Fruit fly (Drosophila melanogaster) whole organism, embryonic: Measurements from ENCODE around the gene CG13315.

Experiments used
- Atf-2 ChIP-seq: fragments of 200-800 bp; sonication (Bioruptor generic); optimal IDR thresholded peaks from 2 replicates; lab custom pipeline; 2016; ENCODE audit warnings: missing biosample characterization, missing genetic modification characterization
- CG10321 ChIP-seq: fragments of 200-800 bp; sonication (Bioruptor generic); IDR thresholded peaks from 2 replicates; pipeline ENCODE4 v1.3.6; 2022; ENCODE audit warnings: missing biosample characterization, missing genetic modification characterization
- CG10979 ChIP-seq: fragments of 200-800 bp; sonication (Bioruptor generic); optimal IDR thresholded peaks from 2 replicates; lab custom pipeline; 2018; ENCODE audit warnings: missing biosample characterization, mild to moderate bottlenecking, missing genetic modification characterization, moderate library complexity
- CG11723 ChIP-seq: fragments of 200-800 bp; sonication (Bioruptor generic); optimal IDR thresholded peaks from 2 replicates; lab custom pipeline; 2017; ENCODE audit warnings: missing biosample characterization, mild to moderate bottlenecking, missing genetic modification characterization
- CG12104 ChIP-seq: fragments of 200-800 bp; sonication (Bioruptor generic); optimal IDR thresholded peaks from 3 replicates; lab custom pipeline; 2016; ENCODE audit warnings: missing biosample characterization, missing genetic modification characterization
- CG12299 ChIP-seq: fragments of 200-800 bp; sonication (Bioruptor generic); optimal IDR thresholded peaks from 2 replicates; lab custom pipeline; 2018; ENCODE audit warnings: missing biosample characterization, mild to moderate bottlenecking, missing genetic modification characterization
- CG17361 ChIP-seq: fragments of 200-800 bp; sonication (Bioruptor generic); IDR thresholded peaks from 3 replicates; pipeline ENCODE4 v1.3.6; 2022; ENCODE audit warnings: missing biosample characterization, missing genetic modification characterization
- CG2678 ChIP-seq: fragments of 200-800 bp; sonication (Bioruptor generic); optimal IDR thresholded peaks from 3 replicates; lab custom pipeline; 2019; ENCODE audit warnings: missing biosample characterization, mild to moderate bottlenecking, missing genetic modification characterization, moderate library complexity
- CG2875 ChIP-seq: fragments of 200-800 bp; sonication (Bioruptor generic); optimal IDR thresholded peaks from 2 replicates; lab custom pipeline; 2017; ENCODE audit warnings: missing biosample characterization, mild to moderate bottlenecking, missing genetic modification characterization, missing genetic modification reagents
- CG31365 ChIP-seq: fragments of 200-800 bp; sonication (Bioruptor generic); optimal IDR thresholded peaks from 2 replicates; lab custom pipeline; 2018; ENCODE audit warnings: missing biosample characterization, mild to moderate bottlenecking, missing genetic modification characterization
- CG34422 ChIP-seq: fragments of 200-800 bp; sonication (Bioruptor generic); IDR thresholded peaks from 3 replicates; pipeline ENCODE4 v1.3.6; 2022; ENCODE audit warnings: missing biosample characterization, missing genetic modification characterization
- CG42726 ChIP-seq: fragments of 200-800 bp; sonication (Bioruptor generic); IDR thresholded peaks from 2 replicates; pipeline ENCODE4 v1.3.6; 2022; ENCODE audit warnings: missing biosample characterization, missing genetic modification characterization; ENCODE audit not compliant: partially characterized antibody
- CG6272 ChIP-seq: fragments of 200-800 bp; sonication (Bioruptor generic); IDR thresholded peaks from 2 replicates; pipeline ENCODE4 v1.3.6; 2022; ENCODE audit warnings: missing biosample characterization, missing genetic modification characterization
- CG6683 ChIP-seq: fragments of 200-800 bp; sonication (Bioruptor generic); optimal IDR thresholded peaks from 2 replicates; lab custom pipeline; 2017; ENCODE audit warnings: missing biosample characterization, mild to moderate bottlenecking, missing genetic modification characterization, missing genetic modification reagents
- CG6813 ChIP-seq: fragments of 200-800 bp; sonication (Bioruptor generic); optimal IDR thresholded peaks from 2 replicates; lab custom pipeline; 2017; ENCODE audit warnings: missing biosample characterization, missing genetic modification characterization, mild to moderate bottlenecking, moderate library complexity, missing genetic modification reagents
- CG7372 ChIP-seq: fragments of 200-800 bp; sonication (Bioruptor generic); IDR thresholded peaks from 2 replicates; pipeline ENCODE4 v1.3.6; 2022; ENCODE audit warnings: missing biosample characterization, missing genetic modification characterization
- CG8388 ChIP-seq: fragments of 200-800 bp; sonication (Bioruptor generic); optimal IDR thresholded peaks from 2 replicates; lab custom pipeline; 2019; ENCODE audit warnings: missing biosample characterization, mild to moderate bottlenecking, missing genetic modification characterization, moderate library complexity
- CG9215 ChIP-seq: fragments of 200-800 bp; sonication (Bioruptor generic); IDR thresholded peaks from 2 replicates; pipeline ENCODE4 v1.3.6; 2022; ENCODE audit warnings: missing biosample characterization, missing genetic modification characterization
- CG9437 ChIP-seq: fragments of 200-800 bp; sonication (Bioruptor generic); optimal IDR thresholded peaks from 2 replicates; lab custom pipeline; 2018; ENCODE audit warnings: missing biosample characterization, mild to moderate bottlenecking, missing genetic modification characterization
- CG9727 ChIP-seq: fragments of 200-800 bp; sonication (Bioruptor generic); optimal IDR thresholded peaks from 3 replicates; lab custom pipeline; 2017; ENCODE audit warnings: missing biosample characterization, mild to moderate bottlenecking, missing genetic modification characterization
- CG9817 ChIP-seq: fragments of 200-800 bp; sonication (Bioruptor generic); optimal IDR thresholded peaks from 2 replicates; lab custom pipeline; 2018; ENCODE audit warnings: missing biosample characterization, mild to moderate bottlenecking, missing genetic modification characterization, moderate library complexity
- Dfd ChIP-seq, 2 experiments: fragments of >200 bp; optimal IDR thresholded peaks; 2 replicates each; lab custom pipeline; 2017; ENCODE audit warnings: missing biosample characterization in 2 of 2, missing genetic modification characterization in 2 of 2
- Fer2 ChIP-seq: fragments of 200-800 bp; sonication (Bioruptor generic); optimal IDR thresholded peaks from 2 replicates; lab custom pipeline; 2018; ENCODE audit warnings: missing biosample characterization, mild to moderate bottlenecking, missing genetic modification characterization, moderate library complexity
- H15 ChIP-seq: fragments of 200-800 bp; sonication (Bioruptor generic); IDR thresholded peaks from 3 replicates; pipeline ENCODE4 v1.3.6; 2022; ENCODE audit warnings: missing biosample characterization, missing genetic modification characterization
- Hand ChIP-seq: fragments of 200-800 bp; sonication (Bioruptor generic); optimal IDR thresholded peaks from 2 replicates; lab custom pipeline; 2017; ENCODE audit warnings: mild to moderate bottlenecking, missing biosample characterization, missing genetic modification reagents, missing genetic modification characterization
- NK7.1 ChIP-seq: fragments of 200-800 bp; sonication (Bioruptor generic); optimal IDR thresholded peaks from 3 replicates; lab custom pipeline; 2016; ENCODE audit warnings: missing biosample characterization, missing genetic modification characterization
- Nf-YA ChIP-seq: fragments of 200-800 bp; sonication (Bioruptor generic); IDR thresholded peaks from 2 replicates; pipeline ENCODE4 v1.3.6; 2022; ENCODE audit warnings: missing biosample characterization, missing genetic modification characterization
- Sox100B ChIP-seq: fragments of 200-800 bp; sonication (Bioruptor generic); optimal IDR thresholded peaks from 3 replicates; lab custom pipeline; 2018; ENCODE audit warnings: missing biosample characterization, mild to moderate bottlenecking, missing genetic modification characterization
- Taf1 ChIP-seq: fragments of 200-800 bp; sonication (Bioruptor generic); IDR thresholded peaks from 2 replicates; pipeline ENCODE4 v1.3.6; 2022; ENCODE audit warnings: missing biosample characterization, missing genetic modification characterization
- Trl ChIP-seq, 3 experiments: fragments of >200 bp in 2 of 3; fragments of 200-800 bp in 1 of 3; sonication (Bioruptor generic) in 1 of 3; optimal IDR thresholded peaks; 2 replicates in 1 of 3; 3 replicates in 2 of 3; lab custom pipeline; 2016 to 2017; ENCODE audit warnings: missing biosample characterization in 1 of 3, missing genetic modification characterization in 1 of 3
- ab ChIP-seq: fragments of 200-800 bp; sonication (Bioruptor generic); optimal IDR thresholded peaks from 2 replicates; lab custom pipeline; 2016; ENCODE audit warnings: missing biosample characterization, missing genetic modification characterization
- az2 ChIP-seq: fragments of 200-800 bp; sonication (Bioruptor generic); optimal IDR thresholded peaks from 3 replicates; lab custom pipeline; 2016; ENCODE audit warnings: missing biosample characterization, missing genetic modification characterization
- crol ChIP-seq: fragments of 200-800 bp; sonication (Bioruptor generic); IDR thresholded peaks from 2 replicates; pipeline ENCODE4 v1.3.6; 2022; ENCODE audit warnings: missing biosample characterization, missing genetic modification characterization
- dpn ChIP-seq, 2 experiments: fragments of 200-800 bp; sonication (Bioruptor generic); optimal IDR thresholded peaks; 3 replicates each; lab custom pipeline; 2016; ENCODE audit warnings: missing biosample characterization in 2 of 2, missing genetic modification characterization in 2 of 2
- eve ChIP-seq, 2 experiments: fragments of >200 bp; optimal IDR thresholded peaks; 2 replicates each; lab custom pipeline; 2017; ENCODE audit warnings: missing biosample characterization in 2 of 2, missing genetic modification characterization in 2 of 2
- jumu ChIP-seq: fragments of 200-800 bp; sonication (Bioruptor generic); optimal IDR thresholded peaks from 3 replicates; lab custom pipeline; 2016; ENCODE audit warnings: missing biosample characterization, missing genetic modification characterization
- nmo ChIP-seq: fragments of 200-800 bp; sonication (Bioruptor generic); optimal IDR thresholded peaks from 2 replicates; lab custom pipeline; 2018; ENCODE audit warnings: missing biosample characterization, mild to moderate bottlenecking, missing genetic modification characterization, moderate library complexity
- sc ChIP-seq, 3 experiments: fragments of >200 bp in 2 of 3; fragments of 200-800 bp in 1 of 3; sonication (Bioruptor generic) in 1 of 3; optimal IDR thresholded peaks; 2 replicates in 2 of 3; 3 replicates in 1 of 3; lab custom pipeline; 2017; ENCODE audit warnings: mild to moderate bottlenecking in 1 of 3, missing biosample characterization in 1 of 3, missing genetic modification characterization in 1 of 3, missing genetic modification reagents in 1 of 3
- schlank ChIP-seq: fragments of 200-800 bp; sonication (Bioruptor generic); optimal IDR thresholded peaks from 2 replicates; lab custom pipeline; 2018; ENCODE audit warnings: missing biosample characterization, mild to moderate bottlenecking, missing genetic modification characterization
- sna ChIP-seq: fragments of 200-800 bp; sonication (Bioruptor generic); IDR thresholded peaks from 2 replicates; pipeline ENCODE4 v1.3.6; 2022; ENCODE audit warnings: missing biosample characterization, missing genetic modification characterization; ENCODE audit not compliant: partially characterized antibody
- sob ChIP-seq: fragments of 200-800 bp; sonication (Bioruptor generic); IDR thresholded peaks from 2 replicates; pipeline ENCODE4 v1.3.6; 2022; ENCODE audit warnings: missing biosample characterization, missing genetic modification characterization
- stc ChIP-seq: fragments of 200-800 bp; sonication (Bioruptor generic); IDR thresholded peaks from 2 replicates; pipeline ENCODE4 v1.3.6; 2022; ENCODE audit warnings: missing biosample characterization, missing genetic modification characterization
- tio ChIP-seq: fragments of 200-800 bp; sonication (Bioruptor generic); optimal IDR thresholded peaks from 2 replicates; lab custom pipeline; 2017; ENCODE audit warnings: missing biosample characterization, missing genetic modification characterization, inconsistent platforms
- wor ChIP-seq: fragments of 200-800 bp; sonication (Bioruptor generic); IDR thresholded peaks from 2 replicates; pipeline ENCODE4 v1.3.6; 2022; ENCODE audit warnings: missing biosample characterization, missing genetic modification characterization
- zf30C ChIP-seq: fragments of 200-800 bp; sonication (Bioruptor generic); optimal IDR thresholded peaks from 3 replicates; lab custom pipeline; 2018; ENCODE audit warnings: missing biosample characterization, mild to moderate bottlenecking, missing genetic modification characterization

Gene CG13315

dm6 chr3L:9126888-9127689 lies 30.4 kb downstream of the CG13315 start (continued):
- peak; percentile 29 for TF ChIP-seq CG9437 (GFP tag; lab: Kevin White, UChicago)
- TF ChIP-seq Sox100B (GFP tag; lab: Kevin White, UChicago) = peak; percentile 45
- TF ChIP-seq NK7.1 (GFP tag; lab: Kevin White, UChicago) = peak; percentile 5
- 0 out of 2 replicates have a peak, but pooled peaks have one; percentile 19 for TF ChIP-seq Nf-YA (GFP tag; lab: Robert Waterston, UW)
- TF ChIP-seq dpn (GFP tag; optimal IDR thresholded peaks at IDR 0.05; lab: Kevin White, UChicago) = peak; percentile 22 to 68
- TF ChIP-seq CG9215 = peak; percentile 53
- peak; percentile 77 for TF ChIP-seq CG2678 (tag; lab: Kevin White, UChicago)
- TF ChIP-seq nmo (GFP tag; lab: Kevin White, UChicago) = peak; percentile 27
- TF ChIP-seq CG11723 = peak; percentile 10
- peak; percentile 49 for TF ChIP-seq CG12104 (GFP tag; lab: Kevin White, UChicago)
- no peak for TF ChIP-seq CG6813 (GFP tag; lab: Kevin White, UChicago)
- peak; percentile 68 for TF ChIP-seq Hand (GFP tag; lab: Kevin White, UChicago)
- peak in 1 of 2 experiments; percentile 41 for TF ChIP-seq eve (GFP tag; optimal IDR thresholded peaks at IDR 0.05; lab: Kevin White, UChicago)
- TF ChIP-seq schlank (tag; lab: Kevin White, UChicago) = peak; percentile 42
- TF ChIP-seq Trl (optimal IDR thresholded peaks at IDR 0.05; lab: Kevin White, UChicago) = peak; percentile 78 to 81
- no peak for TF ChIP-seq Trl (GFP tag; optimal IDR thresholded peaks at IDR 0.05; lab: Kevin White, UChicago)
- peak; percentile 14 for TF ChIP-seq CG10979 (tag; lab: Kevin White, UChicago)
- no peak for TF ChIP-seq ab (GFP tag; lab: Kevin White, UChicago)
- peak; percentile 51 for TF ChIP-seq CG9817 (tag; lab: Kevin White, UChicago)

dm6 chr3L:9127690-9128458 lies 31.2 kb downstream of the CG13315 start:
- TF ChIP-seq CG12299 (tag; lab: Kevin White, UChicago) = peak; percentile 9
- TF ChIP-seq CG6272 = no peak
- TF ChIP-seq Dfd (GFP tag; optimal IDR thresholded peaks at IDR 0.05; lab: Kevin White, UChicago) = no peak
- TF ChIP-seq stc (GFP tag; lab: Robert Waterston, UW) = peak; percentile 53
- TF ChIP-seq sob = no peak
- TF ChIP-seq Fer2 = peak; percentile 22
- peak; percentile 62 for TF ChIP-seq jumu
- TF ChIP-seq az2 = peak; percentile 21
- TF ChIP-seq CG10321 (GFP tag; lab: Robert Waterston, UW) = no peak
- peak; percentile 45 for TF ChIP-seq CG9437 (GFP tag; lab: Kevin White, UChicago)
- TF ChIP-seq H15 (GFP tag; lab: Robert Waterston, UW) = 0 out of 3 replicates have a peak, but pooled peaks have one; percentile 8
- TF ChIP-seq CG17361 = 0 out of 3 replicates have a peak, but pooled peaks have one; percentile 26
- TF ChIP-seq CG7372 (GFP tag; lab: Robert Waterston, UW) = no peak
- TF ChIP-seq CG6683 (GFP tag; lab: Kevin White, UChicago) = no peak
- TF ChIP-seq CG31365 (tag; lab: Kevin White, UChicago) = no peak
- TF ChIP-seq zf30C (GFP tag; lab: Kevin White, UChicago) = peak; percentile 59
- TF ChIP-seq tio (GFP tag; lab: Kevin White, UChicago) = peak; percentile 59
- TF ChIP-seq sna = peak; percentile 50; the same call in 1 of the 2 replicates
- 0 out of 2 replicates have a peak, but pooled peaks have one; percentile 17 for TF ChIP-seq wor (GFP tag; lab: Robert Waterston, UW)
- peak; percentile 32 for TF ChIP-seq CG8388 (GFP tag; lab: Kevin White, UChicago)
- peak; percentile 63 for TF ChIP-seq CG9727 (GFP tag; lab: Kevin White, UChicago)
- no peak for TF ChIP-seq CG34422 (GFP tag; lab: Robert Waterston, UW)
- no peak for TF ChIP-seq sc (optimal IDR thresholded peaks at IDR 0.05; lab: Kevin White, UChicago)
- TF ChIP-seq sc (GFP tag; optimal IDR thresholded peaks at IDR 0.05; lab: Kevin White, UChicago) = no peak
- TF ChIP-seq Taf1 (GFP tag; lab: Robert Waterston, UW) = no peak
- no peak for TF ChIP-seq CG2875
- TF ChIP-seq crol (GFP tag; lab: Robert Waterston, UW) = peak; percentile 65; the same call in 1 of the 2 replicates
- no peak for TF ChIP-seq CG42726 (GFP tag; lab: Robert Waterston, UW)
- no peak for TF ChIP-seq Atf-2 (GFP tag; lab: Kevin White, UChicago)
